Worm (Caenorhabditis elegans) whole organism, L4 larva: ENCODE results near the gene mdt-11.

Experiments
- T20F7.1 ChIP-seq: fragments of 200-800 bp; sonication (Bioruptor generic); optimal IDR thresholded peaks from 2 replicates; lab custom pipeline; 2018; ENCODE audit warnings: mild to moderate bottlenecking, missing genetic modification characterization, missing compliant biosample characterization
- unc-62 ChIP-seq, 3 experiments: fragments of 150-350 bp in 1 of 3; sonication (generic microtip); optimal IDR thresholded peaks in 2 of 3; peaks in 1 of 3; 1 replicate in 1 of 3; 2 replicates in 2 of 3; lab custom pipeline; 2014 to 2017; ENCODE audit warnings: missing biosample characterization in 3 of 3, missing genetic modification characterization in 3 of 3, missing genetic modification reagents in 3 of 3, missing genotype in 1 of 3

ce11 chrIII:5024393-5024964 is 3.5 kb downstream of the mdt-11 start, which contains the start of gene pcf-11:
- TF ChIP-seq unc-62 (GFP tag; optimal IDR thresholded peaks at IDR 0.05 in 1 of 2; lab: Kevin White, UChicago): no peak
- no peak for TF ChIP-seq unc-62 (tag; optimal IDR thresholded peaks at IDR 0.05; lab: Kevin White, UChicago)
- TF ChIP-seq T20F7.1 (GFP tag; lab: Kevin White, UChicago): no peak
